Fruit fly (Drosophila melanogaster): Measurements from ENCODE around the gene Osi3.

The Osi3 gene

dm6 chr3R:6259837-6260236, 44.2 kb downstream of the Osi3 start, which contains the start of gene Osi9:
Gene Osi9, plus strand, starts transcription at chr3R:6260211.
- TF ChIP-seq CTCF (optimal IDR thresholded peaks at IDR 0.05), result no peak
- no peak for TF ChIP-seq CG8478 (optimal IDR thresholded peaks at IDR 0.05)

- TF ChIP-seq CTCF (optimal IDR thresholded peaks at IDR 0.05) (no peak), CG8478 (optimal IDR thresholded peaks at IDR 0.05) (no peak)
Measured at dm6 chr3R:6263658-6264057, 48.0 kb downstream of the Osi3 start, which contains the start of gene Osi10a. Gene Osi10a, plus strand, starts transcription at chr3R:6263958.

- no peak for TF ChIP-seq CTCF (optimal IDR thresholded peaks at IDR 0.05)
- no peak for TF ChIP-seq CG8478 (optimal IDR thresholded peaks at IDR 0.05)
Measured at dm6 chr3R:6265890-6266289, 50.3 kb downstream of the Osi3 start, which contains the start of gene Osi10b. Gene Osi10b, plus strand, starts transcription at chr3R:6266190.
